Fruit fly (Drosophila melanogaster) whole organism, wandering third instar larva: ENCODE data around the gene dgt2.

Experiments used
- Abd-B ChIP-seq: fragments of >200 bp; optimal IDR thresholded peaks from 2 replicates; lab custom pipeline; 2017; ENCODE audit warnings: missing biosample characterization, missing genetic modification characterization
- CG32264 ChIP-seq: fragments of 200-800 bp; sonication (Bioruptor generic); optimal IDR thresholded peaks from 2 replicates; lab custom pipeline; 2016; ENCODE audit warnings: missing biosample characterization, missing genetic modification characterization
- CG9705 ChIP-seq: fragments of 200-800 bp; sonication (Bioruptor generic); optimal IDR thresholded peaks from 2 replicates; lab custom pipeline; 2018; ENCODE audit warnings: missing biosample characterization, mild to moderate bottlenecking, missing genetic modification characterization
- CrebA ChIP-seq: fragments of 200-800 bp; sonication (Bioruptor generic); optimal IDR thresholded peaks from 2 replicates; lab custom pipeline; 2016; ENCODE audit warnings: missing biosample characterization, mild to moderate bottlenecking, missing genetic modification characterization, borderline replicate concordance
- Dfd ChIP-seq: fragments of >200 bp; optimal IDR thresholded peaks from 2 replicates; lab custom pipeline; 2017; ENCODE audit warnings: missing biosample characterization, missing genetic modification characterization
- GATAd ChIP-seq: sonication (Bioruptor generic); optimal IDR thresholded peaks from 2 replicates; lab custom pipeline; 2016; ENCODE audit warnings: missing biosample characterization, missing genetic modification characterization
- HLH106 ChIP-seq: fragments of 200-800 bp; optimal IDR thresholded peaks from 3 replicates; lab custom pipeline; 2019; ENCODE audit warnings: missing biosample characterization, mild to moderate bottlenecking, missing genetic modification characterization, moderate library complexity
- Hnf4 ChIP-seq: fragments of 200-800 bp; sonication (Bioruptor generic); optimal IDR thresholded peaks from 2 replicates; lab custom pipeline; 2016; ENCODE audit warnings: missing biosample characterization, mild to moderate bottlenecking, missing genetic modification characterization
- Hr78 ChIP-seq: fragments of >200 bp; optimal IDR thresholded peaks from 2 replicates; lab custom pipeline; 2017; ENCODE audit warnings: missing biosample characterization, missing genetic modification characterization
- Hr83 ChIP-seq: fragments of 200-300 bp; sonication (Bioruptor generic); optimal IDR thresholded peaks from 2 replicates; lab custom pipeline; 2016; ENCODE audit warnings: missing biosample characterization, mild to moderate bottlenecking, missing genetic modification characterization, moderate library complexity; ENCODE audit not compliant: poor library complexity, severe bottlenecking
- Jra ChIP-seq: sonication (Bioruptor generic); optimal IDR thresholded peaks from 2 replicates; lab custom pipeline; 2016; ENCODE audit warnings: missing biosample characterization, missing genetic modification characterization
- Mio ChIP-seq: sonication (Bioruptor generic); optimal IDR thresholded peaks from 2 replicates; lab custom pipeline; 2016; ENCODE audit warnings: missing biosample characterization, missing genetic modification characterization
- Myc ChIP-seq: fragments of >200 bp; optimal IDR thresholded peaks from 2 replicates; lab custom pipeline; 2017
- N ChIP-seq: fragments of >200 bp; optimal IDR thresholded peaks from 2 replicates; lab custom pipeline; 2018; ENCODE audit warnings: missing biosample characterization, missing external identifiers, missing genetic modification characterization
- OdsH ChIP-seq: fragments of 200-800 bp; sonication (Bioruptor generic); optimal IDR thresholded peaks from 2 replicates; lab custom pipeline; 2016; ENCODE audit warnings: missing biosample characterization, mild to moderate bottlenecking, missing genetic modification characterization
- Rel ChIP-seq, 2 experiments: fragments of 200-800 bp; sonication (Bioruptor generic) in 1 of 2; optimal IDR thresholded peaks; 2 replicates in 1 of 2; 3 replicates in 1 of 2; lab custom pipeline; 2016 to 2019; ENCODE audit warnings: mild to moderate bottlenecking in 2 of 2, missing biosample characterization in 2 of 2, missing genetic modification characterization in 2 of 2, moderate library complexity in 1 of 2
- Sp1 ChIP-seq: fragments of 200-800 bp; sonication (Bioruptor generic); optimal IDR thresholded peaks from 3 replicates; lab custom pipeline; 2019; ENCODE audit warnings: missing biosample characterization, mild to moderate bottlenecking, missing genetic modification characterization, moderate library complexity
- Vsx2 ChIP-seq: fragments of 200-300, 225-300 bp; sonication (Bioruptor generic); optimal IDR thresholded peaks from 2 replicates; lab custom pipeline; 2018; ENCODE audit warnings: missing biosample characterization, missing genetic modification characterization; ENCODE audit not compliant: partially characterized antibody
- br ChIP-seq: fragments of 200-800 bp; sonication (Bioruptor generic); optimal IDR thresholded peaks from 2 replicates; lab custom pipeline; 2016; ENCODE audit warnings: missing biosample characterization, missing genetic modification characterization
- brk ChIP-seq: fragments of 200-800 bp; sonication (Bioruptor generic); optimal IDR thresholded peaks from 2 replicates; lab custom pipeline; 2016; ENCODE audit warnings: missing biosample characterization, mild to moderate bottlenecking, missing genetic modification characterization
- dl ChIP-seq, 2 experiments: fragments of 175-275, 200-275 bp in 1 of 2; fragments of 200-275 bp in 1 of 2; sonication (Bioruptor generic); optimal IDR thresholded peaks; lab custom pipeline; 2018; ENCODE audit warnings: mild to moderate bottlenecking in 2 of 2, missing biosample characterization in 2 of 2, missing genetic modification characterization in 2 of 2, moderate library complexity in 2 of 2; ENCODE audit not compliant: partially characterized antibody in 2 of 2, insufficient read depth in 1 of 2
- dmrt93B ChIP-seq: fragments of 200-800 bp; sonication (Bioruptor generic); optimal IDR thresholded peaks from 2 replicates; lab custom pipeline; 2018; ENCODE audit warnings: missing biosample characterization, mild to moderate bottlenecking, missing genetic modification characterization
- dsf ChIP-seq: sonication (Bioruptor generic); optimal IDR thresholded peaks from 2 replicates; lab custom pipeline; 2016; ENCODE audit warnings: missing biosample characterization, missing genetic modification characterization, borderline replicate concordance
- ey ChIP-seq: fragments of 200-800 bp; sonication (Bioruptor generic); optimal IDR thresholded peaks from 2 replicates; lab custom pipeline; 2016; ENCODE audit warnings: missing biosample characterization, missing genetic modification characterization
- foxo ChIP-seq, 2 experiments: fragments of 200-800 bp; sonication (Bioruptor generic); optimal IDR thresholded peaks; 2 replicates in 1 of 2; 3 replicates in 1 of 2; lab custom pipeline; 2016 to 2017; ENCODE audit warnings: missing biosample characterization in 2 of 2, missing genetic modification characterization in 2 of 2
- fru ChIP-seq: fragments of 200-800 bp; sonication (Bioruptor generic); optimal IDR thresholded peaks from 3 replicates; lab custom pipeline; 2016; ENCODE audit warnings: missing biosample characterization, mild to moderate bottlenecking, missing genetic modification characterization
- h ChIP-seq: fragments of 200-800 bp; sonication (Bioruptor generic); optimal IDR thresholded peaks from 3 replicates; lab custom pipeline; 2016; ENCODE audit warnings: missing biosample characterization, mild to moderate bottlenecking, missing genetic modification characterization
- jim ChIP-seq: fragments of 175-275, 200-325 bp; sonication (Bioruptor generic); optimal IDR thresholded peaks from 2 replicates; lab custom pipeline; 2016; ENCODE audit warnings: missing biosample characterization, mild to moderate bottlenecking, missing genetic modification characterization
- lola ChIP-seq: fragments of >200 bp; optimal IDR thresholded peaks from 2 replicates; lab custom pipeline; 2017; ENCODE audit warnings: missing biosample characterization, missing genetic modification characterization
- pan ChIP-seq: fragments of >200 bp; optimal IDR thresholded peaks from 2 replicates; lab custom pipeline; 2017
- psq ChIP-seq: fragments of 200-800 bp; sonication (Bioruptor generic); optimal IDR thresholded peaks from 3 replicates; lab custom pipeline; 2017; ENCODE audit warnings: missing biosample characterization, mild to moderate bottlenecking, missing genetic modification characterization, moderate library complexity
- rgr ChIP-seq: fragments of 200-800 bp; sonication (Bioruptor generic); optimal IDR thresholded peaks from 3 replicates; lab custom pipeline; 2016; ENCODE audit warnings: missing biosample characterization, mild to moderate bottlenecking, missing genetic modification characterization
- sage ChIP-seq: fragments of 200-800 bp; sonication (Bioruptor generic); optimal IDR thresholded peaks from 2 replicates; lab custom pipeline; 2016; ENCODE audit warnings: missing biosample characterization, mild to moderate bottlenecking, missing genetic modification characterization
- sv ChIP-seq: fragments of 200-800 bp; sonication (Bioruptor generic); optimal IDR thresholded peaks from 3 replicates; lab custom pipeline; 2016; ENCODE audit warnings: missing biosample characterization, missing genetic modification characterization
- tai ChIP-seq: sonication (Bioruptor generic); optimal IDR thresholded peaks from 2 replicates; lab custom pipeline; 2016; ENCODE audit warnings: missing biosample characterization, missing genetic modification characterization
- usp ChIP-seq: fragments of >200 bp; optimal IDR thresholded peaks from 2 replicates; lab custom pipeline; 2017; ENCODE audit warnings: missing biosample characterization, missing genetic modification characterization
- woc ChIP-seq: sonication (Bioruptor generic); optimal IDR thresholded peaks from 2 replicates; lab custom pipeline; 2016; ENCODE audit warnings: missing biosample characterization, mild to moderate bottlenecking, missing genetic modification characterization

dgt2 gene

dm6 chr2L:12007331-12007791 lies 17.6 kb downstream of the dgt2 start:
- TF ChIP-seq fru (peak; percentile 56), br (GFP tag; lab: Kevin White, UChicago) (peak; percentile 76), HLH106 (tag; lab: Kevin White, UChicago) (peak; percentile 51), Rel (GFP tag; optimal IDR thresholded peaks at IDR 0.05; lab: Kevin White, UChicago) (no peak), Rel (tag; optimal IDR thresholded peaks at IDR 0.05; lab: Kevin White, UChicago) (peak; percentile 96), Hr83 (peak; percentile 88), h (peak; percentile 86), dmrt93B (peak; percentile 12), ey (GFP tag; lab: Kevin White, UChicago) (peak; percentile 48), rgr (GFP tag; lab: Kevin White, UChicago) (peak; percentile 45), psq (GFP tag; lab: Kevin White, UChicago) (no peak), CG32264 (no peak), Hnf4 (peak; percentile 45), dl (GFP tag; optimal IDR thresholded peaks at IDR 0.05; lab: Kevin White, UChicago; ENCODE audit: insufficient read depth in 1 of 2, partially characterized antibody in 2 of 2) (peak; percentile 78 to 87), Myc (no peak), Abd-B (GFP tag; lab: Kevin White, UChicago) (no peak), CG9705 (GFP tag; lab: Kevin White, UChicago) (peak; percentile 3), Jra (GFP tag; lab: Kevin White, UChicago) (peak; percentile 86), Sp1 (GFP tag; lab: Kevin White, UChicago) (peak; percentile 76), CrebA (GFP tag; lab: Kevin White, UChicago) (no peak)

- no peak for TF ChIP-seq Myc
- no peak for TF ChIP-seq Vsx2 (GFP tag; lab: Kevin White, UChicago)
- no peak for TF ChIP-seq brk (GFP tag; lab: Kevin White, UChicago)
- TF ChIP-seq Abd-B (GFP tag; lab: Kevin White, UChicago) = no peak
- TF ChIP-seq pan (lab: Kevin White, UChicago) = no peak
- no peak for TF ChIP-seq dmrt93B
- no peak for TF ChIP-seq usp
- no peak for TF ChIP-seq lola (GFP tag; lab: Kevin White, UChicago)
- no peak for TF ChIP-seq fru
- TF ChIP-seq Hr83 = no peak
- no peak for TF ChIP-seq CG9705 (GFP tag; lab: Kevin White, UChicago)
- TF ChIP-seq Hr78 = no peak
- no peak for TF ChIP-seq GATAd (GFP tag; lab: Kevin White, UChicago)
- TF ChIP-seq CG32264 = no peak
- TF ChIP-seq sage (GFP tag; lab: Kevin White, UChicago) = no peak
- no peak for TF ChIP-seq foxo (GFP tag; optimal IDR thresholded peaks at IDR 0.05; lab: Kevin White, UChicago)
- TF ChIP-seq woc (GFP tag; lab: Kevin White, UChicago) = no peak
- TF ChIP-seq, all 38 proteins: peak for 0
These were observed 18.1 kb downstream of the dgt2 start, which contains the start of gene Rh5 for dm6 chr2L:12007853-12008252. Rh5 (plus strand) TSS chr2L:12008153.

DNA sequence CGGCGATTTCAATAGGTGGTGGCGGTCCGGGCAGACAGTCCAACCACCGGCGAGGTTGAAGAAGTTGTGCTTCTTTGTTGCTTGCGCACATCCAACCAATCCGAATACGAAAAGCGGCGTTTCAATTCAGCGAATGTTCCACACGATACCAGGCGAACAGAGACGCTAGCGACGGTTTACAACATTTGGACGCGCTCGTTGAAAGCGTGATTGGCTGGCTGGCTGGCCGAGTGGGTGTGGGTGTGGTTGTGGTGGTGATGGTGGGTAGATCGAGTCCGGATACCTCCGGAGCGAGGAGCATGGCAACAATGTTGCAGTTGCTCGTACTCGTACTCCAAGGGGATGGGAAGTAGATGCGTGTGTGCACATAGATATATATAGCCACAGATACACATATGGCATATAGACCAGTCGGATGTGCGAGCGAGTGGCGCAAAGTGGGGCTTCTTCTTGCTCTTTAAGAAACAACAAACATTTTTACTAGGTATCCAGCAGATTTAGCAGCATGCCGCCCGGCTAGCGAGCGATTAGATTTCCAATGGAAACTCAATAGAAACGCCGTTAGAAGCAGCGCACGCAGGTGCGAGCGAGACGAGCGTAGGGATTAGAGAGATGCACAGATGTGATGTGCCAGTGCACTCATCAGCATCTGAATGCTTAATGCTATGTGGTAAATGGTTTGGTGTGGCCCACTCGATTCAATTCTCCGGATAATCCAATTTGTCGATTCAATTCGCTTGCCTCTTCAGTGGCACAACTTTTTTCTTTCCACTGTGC lies 20.6 kb downstream of the dgt2 start:
- TF ChIP-seq br (GFP tag; lab: Kevin White, UChicago) = peak; percentile 39
- no peak for TF ChIP-seq ey (GFP tag; lab: Kevin White, UChicago)
- no peak for TF ChIP-seq CG32264
- no peak for TF ChIP-seq Myc
- peak; percentile 57 for TF ChIP-seq Hr83
- TF ChIP-seq OdsH (GFP tag; lab: Kevin White, UChicago) = no peak
- peak; percentile 4 for TF ChIP-seq Mio (GFP tag; lab: Kevin White, UChicago)
- no peak for TF ChIP-seq brk (GFP tag; lab: Kevin White, UChicago)
- no peak for TF ChIP-seq lola (GFP tag; lab: Kevin White, UChicago)
- no peak for TF ChIP-seq sage (GFP tag; lab: Kevin White, UChicago)
- peak in 1 of 2 experiments; percentile 22 for TF ChIP-seq foxo (GFP tag; optimal IDR thresholded peaks at IDR 0.05; lab: Kevin White, UChicago)
- no peak for TF ChIP-seq dmrt93B
- TF ChIP-seq jim (GFP tag; lab: Kevin White, UChicago) = no peak
- no peak for TF ChIP-seq Rel (GFP tag; optimal IDR thresholded peaks at IDR 0.05; lab: Kevin White, UChicago)
- TF ChIP-seq Rel (tag; optimal IDR thresholded peaks at IDR 0.05; lab: Kevin White, UChicago) = peak; percentile 81
- TF ChIP-seq Dfd (GFP tag; lab: Kevin White, UChicago) = no peak
- TF ChIP-seq Hr78 = no peak
- no peak for TF ChIP-seq usp
- no peak for TF ChIP-seq CrebA (GFP tag; lab: Kevin White, UChicago)
- no peak for TF ChIP-seq dsf (GFP tag; lab: Kevin White, UChicago)
- TF ChIP-seq pan (lab: Kevin White, UChicago) = no peak
- TF ChIP-seq HLH106 (tag; lab: Kevin White, UChicago) = peak; percentile 13
- no peak for TF ChIP-seq tai (GFP tag; lab: Kevin White, UChicago)
- TF ChIP-seq Hnf4 = peak; percentile 49
- no peak for TF ChIP-seq rgr (GFP tag; lab: Kevin White, UChicago)
- no peak for TF ChIP-seq Vsx2 (GFP tag; lab: Kevin White, UChicago)
- peak; percentile 61 to 69 for TF ChIP-seq dl (GFP tag; optimal IDR thresholded peaks at IDR 0.05; lab: Kevin White, UChicago; ENCODE audit: insufficient read depth in 1 of 2, partially characterized antibody in 2 of 2)
- no peak for TF ChIP-seq CG9705 (GFP tag; lab: Kevin White, UChicago)
- peak; percentile 45 for TF ChIP-seq Sp1 (GFP tag; lab: Kevin White, UChicago)
- no peak for TF ChIP-seq Abd-B (GFP tag; lab: Kevin White, UChicago)
- TF ChIP-seq sv (GFP tag; lab: Kevin White, UChicago) = no peak
- TF ChIP-seq Jra (GFP tag; lab: Kevin White, UChicago) = peak; percentile 51
- TF ChIP-seq h = peak; percentile 70
- TF ChIP-seq woc (GFP tag; lab: Kevin White, UChicago) = no peak
- TF ChIP-seq N (GFP tag; lab: Kevin White, UChicago) = no peak
- TF ChIP-seq fru = peak; percentile 17
- TF ChIP-seq psq (GFP tag; lab: Kevin White, UChicago) = peak; percentile 12
